Fruit fly (Drosophila melanogaster) whole organism, prepupa: ENCODE data around the gene CG3191.

Source experiments
- CG6854 ChIP-seq: fragments of 200-800 bp; sonication (Bioruptor generic); optimal IDR thresholded peaks from 2 replicates; lab custom pipeline; 2017; ENCODE audit warnings: missing biosample characterization, mild to moderate bottlenecking, missing genetic modification characterization
- Hr39 ChIP-seq: fragments of 200-800 bp; sonication (Bioruptor generic); optimal IDR thresholded peaks from 2 replicates; lab custom pipeline; 2016; ENCODE audit warnings: missing biosample characterization, missing genetic modification characterization

DNA sequence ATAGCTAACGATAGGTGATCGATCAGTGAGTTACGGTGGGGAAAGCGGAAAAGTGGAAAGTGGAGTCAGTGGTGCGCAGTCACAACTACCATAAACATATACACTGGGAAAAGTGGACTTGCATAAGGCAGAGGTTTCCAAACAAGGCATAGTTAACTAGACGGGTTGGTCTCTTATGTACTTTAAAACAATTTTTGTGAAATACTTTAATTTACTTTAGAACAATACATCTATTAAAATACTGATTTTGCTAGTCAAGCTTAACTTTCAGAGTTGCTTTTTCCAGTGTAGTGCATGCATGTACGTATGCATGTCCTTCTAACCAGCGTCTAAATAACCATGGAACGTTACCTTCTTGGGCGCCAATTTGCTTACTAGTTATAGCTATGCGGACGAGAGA lies 31.9 kb downstream of the CG3191 start:
- TF ChIP-seq Hr39 (GFP tag; lab: Kevin White, UChicago) (no peak), CG6854 (GFP tag; lab: Kevin White, UChicago) (no peak)
